Worm (Caenorhabditis elegans): ENCODE results near the gene Y47D3B.3.

Y47D3B.3 gene

DNA sequence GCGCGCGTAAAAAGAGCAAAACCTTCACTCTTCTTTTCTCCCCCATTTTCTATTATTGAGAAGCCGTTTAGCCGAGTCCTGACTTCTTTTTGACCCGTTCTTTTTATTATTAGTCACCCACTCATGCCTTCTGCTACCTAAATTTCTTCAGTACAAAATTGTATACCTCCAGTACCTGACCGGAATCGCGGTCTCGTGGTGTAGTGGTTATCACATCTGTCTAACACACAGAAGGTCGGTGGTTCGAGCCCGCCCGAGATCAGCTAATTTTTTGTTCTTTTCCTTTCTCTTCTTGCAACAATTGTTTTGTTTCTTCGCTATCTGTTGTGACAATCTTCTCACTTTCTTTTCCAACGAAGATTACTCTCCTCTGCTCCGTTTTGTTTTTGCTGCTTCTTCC is 44.8 kb upstream of the Y47D3B.3 start (continued):
- TF ChIP-seq F22D6.2 (tag; optimal IDR thresholded peaks at IDR 0.05) = no peak
- no peak for TF ChIP-seq F57C9.4 (tag; optimal IDR thresholded peaks at IDR 0.05)
- no peak for TF ChIP-seq F39B2.1 (GFP tag; IDR thresholded peaks at IDR 0.05)
- TF ChIP-seq cebp-1 (GFP tag; IDR thresholded peaks at IDR 0.05) = no peak
- TF ChIP-seq cebp-1 (tag; optimal IDR thresholded peaks at IDR 0.05) = peak; percentile 32
- TF ChIP-seq ztf-22 (GFP tag; optimal IDR thresholded peaks at IDR 0.05) = no peak
- peak; percentile 52 for TF ChIP-seq dox-1 (GFP tag; IDR thresholded peaks at IDR 0.05)
- TF ChIP-seq T07F8.4 (tag; optimal IDR thresholded peaks at IDR 0.05) = no peak
- TF ChIP-seq snpc-1.3 (tag; optimal IDR thresholded peaks at IDR 0.05; ENCODE audit: insufficient read depth) = peak; percentile 17
- TF ChIP-seq nhr-27 (tag; optimal IDR thresholded peaks at IDR 0.05) = no peak
- TF ChIP-seq mel-28 (tag; optimal IDR thresholded peaks at IDR 0.05; ENCODE audit: borderline replicate concordance) = no peak
- no peak for TF ChIP-seq F49E8.2 (tag; optimal IDR thresholded peaks at IDR 0.05; ENCODE audit: insufficient read depth)
- peak; percentile 36 for TF ChIP-seq lsl-1 (GFP tag; optimal IDR thresholded peaks at IDR 0.05)
- no peak for TF ChIP-seq hlh-26 (GFP tag; conservative IDR thresholded peaks at IDR 0.05)
- TF ChIP-seq ceh-40 (GFP tag; IDR thresholded peaks at IDR 0.05) = 0 out of 2 replicates have a peak, but pooled peaks have one; percentile 52
- peak; percentile 26; the same call in 1 of the 2 replicates for TF ChIP-seq B0336.3 (GFP tag; IDR thresholded peaks at IDR 0.05)
- TF ChIP-seq xnd-1 (tag; optimal IDR thresholded peaks at IDR 0.05) = no peak
- no peak for TF ChIP-seq hmg-20 (GFP tag; IDR thresholded peaks at IDR 0.05)
- no peak for TF ChIP-seq fkh-3 (tag; optimal IDR thresholded peaks at IDR 0.05)
- no peak for TF ChIP-seq aptf-3 (GFP tag; IDR thresholded peaks at IDR 0.05)
- TF ChIP-seq lsy-27 (tag; optimal IDR thresholded peaks at IDR 0.05; ENCODE audit: borderline replicate concordance, insufficient read depth) = no peak
- no peak for TF ChIP-seq ceh-58 (GFP tag; IDR thresholded peaks at IDR 0.05)
- TF ChIP-seq bed-2 (GFP tag; IDR thresholded peaks at IDR 0.05) = no peak
- no peak for TF ChIP-seq F57A8.1 (GFP tag; optimal IDR thresholded peaks at IDR 0.05)
- TF ChIP-seq Y79H2A.3 (GFP tag; conservative IDR thresholded peaks at IDR 0.05) = no peak; the same call in 1 of the 2 replicates
- no peak for TF ChIP-seq lag-1 (GFP tag; IDR thresholded peaks at IDR 0.05)
- no peak for TF ChIP-seq unc-62 (GFP tag; optimal IDR thresholded peaks at IDR 0.05)
- no peak for TF ChIP-seq attf-3 (GFP tag; conservative IDR thresholded peaks at IDR 0.05)
- peak; percentile 90 for TF ChIP-seq tbp1 (GFP tag; optimal IDR thresholded peaks at IDR 0.05)
- TF ChIP-seq bed-1 (GFP tag; IDR thresholded peaks at IDR 0.05) = no peak
- no peak for TF ChIP-seq mes-4 (tag; optimal IDR thresholded peaks at IDR 0.05)
- TF ChIP-seq C06A6.2 (GFP tag; conservative IDR thresholded peaks at IDR 0.05) = no peak
- TF ChIP-seq gei-17 (GFP tag; optimal IDR thresholded peaks at IDR 0.05) = no peak
- peak; percentile 30 for TF ChIP-seq attf-5 (GFP tag; optimal IDR thresholded peaks at IDR 0.05)
- 0 out of 2 replicates have a peak, but pooled peaks have one; percentile 24 for TF ChIP-seq mcd-1 (GFP tag; IDR thresholded peaks at IDR 0.05)
- no peak for TF ChIP-seq snpc-1.1 (tag; optimal IDR thresholded peaks at IDR 0.05; ENCODE audit: insufficient read depth)
- TF ChIP-seq T26A5.8 (tag; optimal IDR thresholded peaks at IDR 0.05) = no peak
- 0 out of 2 replicates have a peak, but pooled peaks have one; percentile 33 for TF ChIP-seq madf-6 (GFP tag; IDR thresholded peaks at IDR 0.05)
- TF ChIP-seq pha-4 (tag; optimal IDR thresholded peaks at IDR 0.05) = no peak
- TF ChIP-seq ekl-4 (GFP tag; IDR thresholded peaks at IDR 0.05) = no peak
- TF ChIP-seq egl-44 (GFP tag; IDR thresholded peaks at IDR 0.05) = no peak
- no peak for TF ChIP-seq nfya-2 (GFP tag; IDR thresholded peaks at IDR 0.05)
- TF ChIP-seq nhr-90 (tag; optimal IDR thresholded peaks at IDR 0.05) = peak; percentile 37
- TF ChIP-seq hrde-1 (tag; optimal IDR thresholded peaks at IDR 0.05; ENCODE audit: borderline replicate concordance) = no peak
- 0 out of 2 replicates have a peak, but pooled peaks have one; percentile 63 for TF ChIP-seq ztf-25 (GFP tag; IDR thresholded peaks at IDR 0.05)
- no peak for TF ChIP-seq madf-3 (GFP tag; IDR thresholded peaks at IDR 0.05)
- TF ChIP-seq him-1 (tag; optimal IDR thresholded peaks at IDR 0.05) = no peak
- TF ChIP-seq ccch-3 (GFP tag; optimal IDR thresholded peaks at IDR 0.05) = no peak
